Worm (Caenorhabditis elegans) whole organism, L3 larva: Measurements from ENCODE around the gene E02A10.3.

Experiments
- R02D3.7 ChIP-seq: fragments of 150-350 bp; optimal IDR thresholded peaks from 2 replicates; lab custom pipeline; 2014; ENCODE audit warnings: missing biosample characterization, missing genetic modification characterization
- ZK546.5 ChIP-seq: sonication (generic microtip); optimal IDR thresholded peaks from 2 replicates; lab custom pipeline; 2017; ENCODE audit warnings: missing biosample characterization, missing genetic modification characterization
- aly-2 ChIP-seq: fragments of 150-350 bp; optimal IDR thresholded peaks from 2 replicates; lab custom pipeline; 2014; ENCODE audit warnings: missing biosample characterization, missing genetic modification characterization
- ama-1 ChIP-seq: fragments of 150-350 bp; optimal IDR thresholded peaks from 2 replicates; lab custom pipeline; 2018
- ceh-16 ChIP-seq: sonication (generic microtip); optimal IDR thresholded peaks from 2 replicates; lab custom pipeline; 2017; ENCODE audit warnings: missing biosample characterization, missing genetic modification characterization
- ceh-28 ChIP-seq: fragments of 150-350 bp; optimal IDR thresholded peaks from 2 replicates; lab custom pipeline; 2014; ENCODE audit warnings: missing biosample characterization, missing genetic modification reagents, missing genetic modification characterization
- ceh-82 ChIP-seq: fragments of 150-350 bp; optimal IDR thresholded peaks from 2 replicates; lab custom pipeline; 2014; ENCODE audit warnings: missing biosample characterization, missing genetic modification characterization
- egl-5 ChIP-seq: fragments of 150-350 bp; optimal IDR thresholded peaks from 2 replicates; lab custom pipeline; 2017; ENCODE audit warnings: missing biosample characterization, missing genetic modification reagents, missing genetic modification characterization, inconsistent platforms
- elt-1 ChIP-seq: fragments of 150-350 bp; optimal IDR thresholded peaks from 2 replicates; lab custom pipeline; 2014; ENCODE audit warnings: missing biosample characterization, missing genetic modification characterization
- elt-2 ChIP-seq: sonication (generic microtip); optimal IDR thresholded peaks from 2 replicates; lab custom pipeline; 2016; ENCODE audit warnings: missing genetic modification reagents, mild to moderate bottlenecking, missing genetic modification characterization, missing compliant biosample characterization
- elt-3 ChIP-seq, 3 experiments: fragments of 150-350 bp in 1 of 3; sonication (generic microtip) in 2 of 3; optimal IDR thresholded peaks; 2 replicates in 2 of 3; 4 replicates in 1 of 3; lab custom pipeline; 2014 to 2017; ENCODE audit warnings: missing biosample characterization in 3 of 3, missing genetic modification characterization in 3 of 3
- eor-1 ChIP-seq, 2 experiments: fragments of 150-350 bp; optimal IDR thresholded peaks; 2 replicates each; lab custom pipeline; 2014 to 2018; ENCODE audit warnings: missing biosample characterization in 2 of 2, missing genetic modification characterization in 2 of 2
- fkh-10 ChIP-seq: sonication (generic microtip); optimal IDR thresholded peaks from 2 replicates; lab custom pipeline; 2017; ENCODE audit warnings: missing biosample characterization, missing genetic modification reagents, missing genetic modification characterization
- fos-1 ChIP-seq: fragments of 150-350 bp; optimal IDR thresholded peaks from 2 replicates; lab custom pipeline; 2014; ENCODE audit warnings: missing biosample characterization, missing genetic modification characterization
- lin-39 ChIP-seq: fragments of 150-350 bp; optimal IDR thresholded peaks from 2 replicates; lab custom pipeline; 2018; ENCODE audit warnings: missing biosample characterization, missing genetic modification reagents, missing genetic modification characterization
- mml-1 ChIP-seq: fragments of 150-350 bp; sonication (generic microtip); optimal IDR thresholded peaks from 3 replicates; lab custom pipeline; 2014; ENCODE audit warnings: missing biosample characterization, missing genetic modification characterization
- nfya-1 ChIP-seq: sonication (generic microtip); optimal IDR thresholded peaks from 2 replicates; lab custom pipeline; 2017; ENCODE audit warnings: missing genetic modification characterization, mild to moderate bottlenecking, missing compliant biosample characterization, antibody characterized with exemption, moderate library complexity; ENCODE audit not compliant: insufficient read depth
- nhr-12 ChIP-seq: fragments of 150-350 bp; optimal IDR thresholded peaks from 2 replicates; lab custom pipeline; 2014; ENCODE audit warnings: missing biosample characterization, missing genetic modification characterization
- nhr-23 ChIP-seq: fragments of 150-350 bp; optimal IDR thresholded peaks from 2 replicates; lab custom pipeline; 2014; ENCODE audit warnings: missing biosample characterization, missing genetic modification reagents, missing genetic modification characterization
- nhr-25 ChIP-seq: sonication (generic microtip); optimal IDR thresholded peaks from 2 replicates; lab custom pipeline; 2017; ENCODE audit warnings: missing biosample characterization, missing genetic modification characterization
- nhr-28 ChIP-seq: fragments of 150-350 bp; optimal IDR thresholded peaks from 2 replicates; lab custom pipeline; 2014; ENCODE audit warnings: missing biosample characterization, missing genetic modification characterization
- nhr-43 ChIP-seq: sonication (generic microtip); optimal IDR thresholded peaks from 2 replicates; lab custom pipeline; 2016; ENCODE audit warnings: mild to moderate bottlenecking, missing genetic modification characterization, missing compliant biosample characterization; ENCODE audit not compliant: poor library complexity, severe bottlenecking
- nhr-67 ChIP-seq: fragments of 150-350 bp; optimal IDR thresholded peaks from 2 replicates; lab custom pipeline; 2014; ENCODE audit warnings: missing biosample characterization, missing genetic modification characterization
- nhr-77 ChIP-seq: fragments of 150-350 bp; optimal IDR thresholded peaks from 2 replicates; lab custom pipeline; 2014; ENCODE audit warnings: missing biosample characterization, missing genetic modification characterization
- pha-4 ChIP-seq: fragments of 150-350 bp; optimal IDR thresholded peaks from 2 replicates; lab custom pipeline; 2014; ENCODE audit warnings: missing biosample characterization, missing genetic modification reagents, missing genetic modification characterization
- sea-2 ChIP-seq: fragments of 150-350 bp; sonication (generic microtip); optimal IDR thresholded peaks from 4 replicates; lab custom pipeline; 2014; ENCODE audit warnings: missing biosample characterization, missing genetic modification reagents, missing genetic modification characterization
- snpc-4 ChIP-seq: fragments of 150-350 bp; optimal IDR thresholded peaks from 2 replicates; lab custom pipeline; 2014; ENCODE audit warnings: missing biosample characterization, missing genetic modification characterization
- tbx-2 ChIP-seq: sonication (generic microtip); optimal IDR thresholded peaks from 2 replicates; lab custom pipeline; 2016; ENCODE audit warnings: mild to moderate bottlenecking, missing genetic modification characterization, missing compliant biosample characterization
- unc-39 ChIP-seq: sonication (generic microtip); optimal IDR thresholded peaks from 4 replicates; lab custom pipeline; 2017; ENCODE audit warnings: missing biosample characterization, missing genetic modification characterization
- unc-62 ChIP-seq: fragments of 150-350 bp; sonication (generic microtip); optimal IDR thresholded peaks from 4 replicates; lab custom pipeline; 2014; ENCODE audit warnings: missing biosample characterization, missing genetic modification reagents, missing genetic modification characterization
- zag-1 ChIP-seq: fragments of 150-350 bp; optimal IDR thresholded peaks from 2 replicates; lab custom pipeline; 2014; ENCODE audit warnings: missing biosample characterization, missing genetic modification characterization
- ztf-11 ChIP-seq: fragments of 150-350 bp; optimal IDR thresholded peaks from 2 replicates; lab custom pipeline; 2014; ENCODE audit warnings: missing biosample characterization, missing genetic modification characterization

The E02A10.3 gene

ce11 chrV:12567850-12568249, 11.5 kb upstream of the E02A10.3 start, which contains the start of gene E02A10.4:
E02A10.4 (minus strand) TSS chrV:12567950.
- TF ChIP-seq elt-3 (tag; optimal IDR thresholded peaks at IDR 0.05; lab: Kevin White, UChicago) (no peak), fos-1 (no peak), R02D3.7 (tag; lab: Kevin White, UChicago) (no peak), eor-1 (tag; optimal IDR thresholded peaks at IDR 0.05; lab: Kevin White, UChicago) (no peak), tbx-2 (tag; lab: Kevin White, UChicago) (no peak), elt-1 (tag; lab: Kevin White, UChicago) (no peak), ztf-11 (tag; lab: Kevin White, UChicago) (no peak), nfya-1 (tag; lab: Kevin White, UChicago) (no peak), sea-2 (GFP tag; lab: Kevin White, UChicago) (no peak), nhr-43 (tag; lab: Kevin White, UChicago) (no peak), nhr-67 (no peak), ama-1 (no peak), pha-4 (tag; lab: Kevin White, UChicago) (no peak), mml-1 (tag; lab: Kevin White, UChicago) (no peak), nhr-77 (tag; lab: Kevin White, UChicago) (no peak), unc-62 (GFP tag; lab: Kevin White, UChicago) (no peak), nhr-28 (tag; lab: Kevin White, UChicago) (no peak), ceh-82 (tag; lab: Kevin White, UChicago) (no peak), fkh-10 (GFP tag; lab: Kevin White, UChicago) (no peak), snpc-4 (tag; lab: Kevin White, UChicago) (no peak)

ce11 chrV:12570271-12570670, 9.1 kb upstream of the E02A10.3 start:
- TF ChIP-seq ceh-16 (no peak), elt-3 (tag; optimal IDR thresholded peaks at IDR 0.05; lab: Kevin White, UChicago) (no peak), nhr-43 (tag; lab: Kevin White, UChicago) (no peak), nhr-12 (tag; lab: Kevin White, UChicago) (no peak), mml-1 (tag; lab: Kevin White, UChicago) (no peak), egl-5 (tag; lab: Kevin White, UChicago) (no peak), ceh-82 (tag; lab: Kevin White, UChicago) (no peak), snpc-4 (tag; lab: Kevin White, UChicago) (no peak)

- no peak for TF ChIP-seq lin-39 (tag; lab: Kevin White, UChicago)
- no peak for TF ChIP-seq elt-3 (tag; optimal IDR thresholded peaks at IDR 0.05; lab: Kevin White, UChicago)
- no peak for TF ChIP-seq zag-1 (tag; lab: Kevin White, UChicago)
- no peak for TF ChIP-seq elt-2 (tag; lab: Kevin White, UChicago)
- TF ChIP-seq, all 47 proteins: peak for 0
Observed at ce11 chrV:12575846-12576245, 3.6 kb upstream of the E02A10.3 start.

- TF ChIP-seq ceh-82 (tag; lab: Kevin White, UChicago) (no peak), ceh-28 (no peak), nhr-25 (no peak), fos-1 (no peak), aly-2 (tag; lab: Kevin White, UChicago) (no peak), elt-2 (tag; lab: Kevin White, UChicago) (no peak), elt-3 (tag; optimal IDR thresholded peaks at IDR 0.05; lab: Kevin White, UChicago) (no peak), R02D3.7 (tag; lab: Kevin White, UChicago) (no peak), unc-39 (tag; lab: Kevin White, UChicago) (no peak), ztf-11 (tag; lab: Kevin White, UChicago) (no peak), lin-39 (tag; lab: Kevin White, UChicago) (no peak), nhr-23 (tag; lab: Kevin White, UChicago) (no peak)
Observed at ce11 chrV:12576495-12576947, 2.9 kb upstream of the E02A10.3 start, which contains the start of gene grl-23. grl-23 (minus strand) TSS chrV:12576897.

ce11 chrV:12583421-12583820, 4.0 kb downstream of the E02A10.3 start:
- TF ChIP-seq ZK546.5: no peak
- peak; percentile 23 for TF ChIP-seq egl-5 (tag; lab: Kevin White, UChicago)
- TF ChIP-seq, all 47 proteins: peak for 1
